Worm (Caenorhabditis elegans) whole organism, midembryonic: ENCODE data around the gene tbc-19.

ENCODE experiments used
- T22C8.4 ChIP-seq: fragments of 200-800 bp; sonication (Bioruptor generic); IDR thresholded peaks from 2 replicates; pipeline ENCODE4 v1.3.6; 2022; ENCODE audit warnings: missing genetic modification characterization, missing compliant biosample characterization
- klf-2 ChIP-seq: fragments of 200-800 bp; sonication (Bioruptor generic); conservative IDR thresholded peaks from 2 replicates; pipeline ENCODE4 v1.3.6; 2022; ENCODE audit warnings: missing genetic modification reagents, missing genetic modification characterization, missing compliant biosample characterization
- tab-1 ChIP-seq: fragments of 200-800 bp; sonication (Bioruptor generic); IDR thresholded peaks from 2 replicates; pipeline ENCODE4 v1.3.6; 2022; ENCODE audit warnings: missing genetic modification characterization, missing compliant biosample characterization
- ztf-23 ChIP-seq: fragments of 200-800 bp; sonication (Bioruptor generic); IDR thresholded peaks from 2 replicates; pipeline ENCODE4 v1.3.6; 2022; ENCODE audit warnings: missing genetic modification reagents, missing genetic modification characterization, missing compliant biosample characterization
- ztf-29 ChIP-seq: fragments of 200-800 bp; sonication (Bioruptor generic); IDR thresholded peaks from 2 replicates; pipeline ENCODE4 v1.3.6; 2022; ENCODE audit warnings: missing genetic modification reagents, missing genetic modification characterization, missing compliant biosample characterization

DNA sequence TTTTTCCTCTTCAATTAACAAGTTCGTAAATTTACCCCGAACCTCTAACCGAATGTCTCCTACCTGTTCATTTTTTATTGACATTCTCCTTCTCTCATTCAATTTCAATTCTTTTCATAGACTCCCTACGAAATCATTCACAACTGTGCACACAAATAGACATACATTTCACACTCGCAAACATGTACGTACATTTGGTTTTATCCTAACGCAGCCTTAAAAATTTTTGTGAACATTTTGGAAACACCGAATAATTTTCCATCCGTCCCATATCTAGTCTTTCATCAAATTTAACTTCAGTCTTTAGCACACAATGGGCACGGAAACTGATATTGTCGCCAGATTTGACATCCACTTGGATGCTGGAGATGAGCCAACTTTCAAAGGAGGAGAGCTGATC, 21.2 kb upstream of the tbc-19 start, which contains the start of gene arrd-25:
- TF ChIP-seq klf-2 (GFP tag; lab: Robert Waterston, UW): no peak
- no peak for TF ChIP-seq T22C8.4
- TF ChIP-seq ztf-23 (GFP tag; lab: Robert Waterston, UW): no peak
- no peak for TF ChIP-seq tab-1 (GFP tag; lab: Robert Waterston, UW)
- TF ChIP-seq ztf-29: no peak
